Fruit fly (Drosophila melanogaster) whole organism, embryonic: ENCODE results near the gene CG44006.

ENCODE experiments used
- D ChIP-seq, 2 experiments: fragments of 200-800 bp in 1 of 2; fragments of >200 bp in 1 of 2; sonication (Bioruptor generic) in 1 of 2; optimal IDR thresholded peaks; 2 replicates in 1 of 2; 3 replicates in 1 of 2; lab custom pipeline; 2017; ENCODE audit warnings: mild to moderate bottlenecking in 1 of 2, missing biosample characterization in 1 of 2, missing genetic modification characterization in 1 of 2, missing genetic modification reagents in 1 of 2
- Fer2 ChIP-seq: fragments of 200-800 bp; sonication (Bioruptor generic); optimal IDR thresholded peaks from 2 replicates; lab custom pipeline; 2018; ENCODE audit warnings: missing biosample characterization, mild to moderate bottlenecking, missing genetic modification characterization, moderate library complexity
- Oli ChIP-seq: fragments of 200-800 bp; sonication (Bioruptor generic); optimal IDR thresholded peaks from 2 replicates; lab custom pipeline; 2018; ENCODE audit warnings: missing biosample characterization, mild to moderate bottlenecking, missing genetic modification characterization, moderate library complexity
- cato ChIP-seq: fragments of 200-800 bp; sonication (Bioruptor generic); optimal IDR thresholded peaks from 2 replicates; lab custom pipeline; 2016; ENCODE audit warnings: missing biosample characterization, missing genetic modification characterization, borderline replicate concordance

- TF ChIP-seq D (optimal IDR thresholded peaks at IDR 0.05; lab: Kevin White, UChicago) (no peak), D (GFP tag; optimal IDR thresholded peaks at IDR 0.05; lab: Kevin White, UChicago) (no peak), Fer2 (tag; lab: Kevin White, UChicago) (no peak), Oli (no peak), cato (GFP tag; lab: Kevin White, UChicago) (no peak)
These were observed 31.7 kb downstream of the CG44006 start for dm6 chr3L:18038122-18038762.
